Worm (Caenorhabditis elegans): Measurements from ENCODE around the gene rab-37.
"Not testable (repeated sequence)": the region's sequence is repeated elsewhere in the genome, so short reads cannot be mapped to it uniquely, and the experiment has no call there.

Gene rab-37

DNA sequence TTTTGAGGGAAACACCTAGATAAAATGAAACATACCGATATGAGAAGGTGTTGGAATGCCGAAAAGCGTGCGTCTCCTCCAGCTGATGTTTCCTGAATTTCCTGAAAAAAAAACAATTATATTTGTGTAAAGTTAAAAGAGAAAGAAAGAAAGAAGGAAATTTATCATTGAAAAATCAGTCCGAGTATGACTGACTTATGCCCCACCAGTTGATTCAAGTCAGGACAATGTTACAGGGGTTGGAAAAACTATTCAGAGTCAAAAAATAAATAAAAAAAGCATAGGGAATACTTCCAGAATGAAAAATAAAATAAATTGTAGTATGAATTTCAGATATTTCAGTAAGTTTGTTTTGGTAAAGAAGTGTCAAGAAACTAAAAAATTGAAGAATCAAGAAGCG is 28.3 kb downstream of the rab-37 start, which contains the start of gene F20B6.9:
TSS of gene F20B6.9 (minus strand) at position 101 of the 400 bp plus-strand sequence.
- not testable (repeated sequence) for TF ChIP-seq ceh-83 (GFP tag; optimal IDR thresholded peaks at IDR 0.05); ham-2 (GFP tag; optimal IDR thresholded peaks at IDR 0.05); ceh-39 (tag; optimal IDR thresholded peaks at IDR 0.05)

ce11 chrX:4202114-4202513 is 33.5 kb downstream of the rab-37 start, which contains the start of gene F20B6.6:
Gene F20B6.6, minus strand, starts transcription at chrX:4202214.
- TF ChIP-seq unc-62 (GFP tag; optimal IDR thresholded peaks at IDR 0.05); cnd-1 (tag; optimal IDR thresholded peaks at IDR 0.05); ceh-43 (GFP tag; optimal IDR thresholded peaks at IDR 0.05): not testable (repeated sequence)

DNA sequence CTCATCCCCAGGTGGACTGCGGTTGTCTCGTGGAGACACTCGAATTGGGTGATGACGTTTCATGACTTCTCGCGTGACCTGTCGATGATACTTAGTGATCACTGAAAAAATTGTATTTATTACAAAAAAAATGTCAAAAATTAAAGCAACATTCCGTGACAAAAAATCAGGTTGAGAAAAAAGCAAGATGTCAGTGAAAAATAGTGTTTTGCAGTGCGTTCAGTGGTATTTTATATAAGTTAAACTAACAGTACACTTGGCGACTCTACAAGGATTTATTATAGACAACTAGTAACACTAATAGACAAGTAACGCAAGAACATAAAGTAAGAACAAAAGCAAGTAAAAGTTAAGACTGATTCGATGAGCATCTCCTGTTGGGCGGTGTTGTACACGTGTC is 35.8 kb downstream of the rab-37 start, which contains the start of gene F20B6.5:
TSS of gene F20B6.5 (minus strand) at position 101 of the 400 bp plus-strand sequence.
- TF ChIP-seq mab-5 (tag; optimal IDR thresholded peaks at IDR 0.05); lsy-2 (tag; optimal IDR thresholded peaks at IDR 0.05); unc-62 (GFP tag; optimal IDR thresholded peaks at IDR 0.05): not testable (repeated sequence)

ce11 chrX:4196431-4196830 is 39.2 kb downstream of the rab-37 start, which contains the start of gene F20B6.4:
Gene F20B6.4, minus strand, starts transcription at chrX:4196531.
- TF ChIP-seq mls-2 (tag; optimal IDR thresholded peaks at IDR 0.05), result no peak
- TF ChIP-seq snpc-4 (tag; optimal IDR thresholded peaks at IDR 0.05), result no peak
- no peak for TF ChIP-seq nhr-2 (tag; optimal IDR thresholded peaks at IDR 0.05)
- TF ChIP-seq elt-3 (tag; optimal IDR thresholded peaks at IDR 0.05), result no peak
- no peak for TF ChIP-seq unc-39 (tag; optimal IDR thresholded peaks at IDR 0.05)
- no peak for TF ChIP-seq hlh-1 (tag; optimal IDR thresholded peaks at IDR 0.05)
- no peak for TF ChIP-seq mab-5 (tag; optimal IDR thresholded peaks at IDR 0.05)
- TF ChIP-seq lin-13 (tag; optimal IDR thresholded peaks at IDR 0.05), result no peak
- no peak for TF ChIP-seq bed-3 (GFP tag; optimal IDR thresholded peaks at IDR 0.05)
- TF ChIP-seq lin-32 (GFP tag; optimal IDR thresholded peaks at IDR 0.05), result no peak
- no peak for TF ChIP-seq tbx-8 (GFP tag; optimal IDR thresholded peaks at IDR 0.05)
- TF ChIP-seq ztf-11 (tag; optimal IDR thresholded peaks at IDR 0.05), result no peak
- no peak for TF ChIP-seq zip-8 (tag; optimal IDR thresholded peaks at IDR 0.05)
- TF ChIP-seq elt-1 (tag; optimal IDR thresholded peaks at IDR 0.05; ENCODE audit: borderline replicate concordance, insufficient read depth), result no peak
- no peak for TF ChIP-seq nhr-76 (tag; optimal IDR thresholded peaks at IDR 0.05)
- no peak for TF ChIP-seq unc-120 (tag; optimal IDR thresholded peaks at IDR 0.05; ENCODE audit: poor library complexity, severe bottlenecking)
- no peak for TF ChIP-seq sem-2 (GFP tag; optimal IDR thresholded peaks at IDR 0.05)
- no peak for TF ChIP-seq ces-1 (GFP tag; optimal IDR thresholded peaks at IDR 0.05)
- no peak for TF ChIP-seq ham-2 (GFP tag; optimal IDR thresholded peaks at IDR 0.05)

ce11 chrX:4193080-4193479 is 42.6 kb downstream of the rab-37 start:
- no peak for TF ChIP-seq unc-62 (GFP tag; optimal IDR thresholded peaks at IDR 0.05)
- TF ChIP-seq bed-3 (GFP tag; optimal IDR thresholded peaks at IDR 0.05), result no peak
- no peak for TF ChIP-seq zip-8 (tag; optimal IDR thresholded peaks at IDR 0.05)

ce11 chrX:4192235-4192634 is 43.4 kb downstream of the rab-37 start:
- TF ChIP-seq ceh-39 (tag; optimal IDR thresholded peaks at IDR 0.05), result no peak
- no peak for TF ChIP-seq ceh-83 (GFP tag; optimal IDR thresholded peaks at IDR 0.05)
- TF ChIP-seq zip-8 (tag; optimal IDR thresholded peaks at IDR 0.05), result no peak
- no peak for TF ChIP-seq unc-39 (tag; optimal IDR thresholded peaks at IDR 0.05)
- TF ChIP-seq nhr-76 (tag; optimal IDR thresholded peaks at IDR 0.05), result no peak
- TF ChIP-seq lsy-2 (tag; optimal IDR thresholded peaks at IDR 0.05), result no peak
- TF ChIP-seq tbx-8 (GFP tag; optimal IDR thresholded peaks at IDR 0.05), result no peak
- TF ChIP-seq elt-1 (tag; optimal IDR thresholded peaks at IDR 0.05; ENCODE audit: borderline replicate concordance, insufficient read depth), result no peak
- no peak for TF ChIP-seq mep-1 (tag; optimal IDR thresholded peaks at IDR 0.05)
- TF ChIP-seq nhr-2 (tag; optimal IDR thresholded peaks at IDR 0.05), result no peak
- no peak for TF ChIP-seq cnd-1 (tag; optimal IDR thresholded peaks at IDR 0.05)
- no peak for TF ChIP-seq mab-5 (tag; optimal IDR thresholded peaks at IDR 0.05)
- no peak for TF ChIP-seq sptf-1 (tag; optimal IDR thresholded peaks at IDR 0.05)
